Fruit fly (Drosophila melanogaster) whole organism, embryonic: Measurements from ENCODE around the gene CG18269.

Source experiments
- Aef1 ChIP-seq: fragments of 200-800 bp; sonication (Bioruptor generic); IDR thresholded peaks from 3 replicates; pipeline ENCODE4 v1.3.6; 2022; ENCODE audit warnings: missing biosample characterization, missing genetic modification characterization
- CG11085 ChIP-seq: fragments of 200-800 bp; sonication (Bioruptor generic); IDR thresholded peaks from 2 replicates; pipeline ENCODE4 v1.3.6; 2022; ENCODE audit warnings: missing biosample characterization, missing genetic modification characterization
- CG11504 ChIP-seq: fragments of 200-800 bp; sonication (Bioruptor generic); optimal IDR thresholded peaks from 3 replicates; lab custom pipeline; 2019; ENCODE audit warnings: missing biosample characterization, mild to moderate bottlenecking, missing genetic modification characterization, moderate library complexity
- CG13296 ChIP-seq: fragments of 200-800 bp; sonication (Bioruptor generic); optimal IDR thresholded peaks from 3 replicates; lab custom pipeline; 2018; ENCODE audit warnings: missing biosample characterization, mild to moderate bottlenecking, missing genetic modification characterization
- CG14860 ChIP-seq: fragments of 200-800 bp; sonication (Bioruptor generic); IDR thresholded peaks from 3 replicates; pipeline ENCODE4 v1.3.6; 2022; ENCODE audit warnings: missing biosample characterization, missing genetic modification characterization; ENCODE audit not compliant: partially characterized antibody
- CG15601 ChIP-seq: fragments of 200-800 bp; sonication (Bioruptor generic); optimal IDR thresholded peaks from 3 replicates; lab custom pipeline; 2019; ENCODE audit warnings: missing biosample characterization, mild to moderate bottlenecking, missing genetic modification characterization, moderate library complexity
- CG16779 ChIP-seq: fragments of 200-800 bp; sonication (Bioruptor generic); IDR thresholded peaks from 2 replicates; pipeline ENCODE4 v1.3.6; 2022; ENCODE audit warnings: missing biosample characterization, missing genetic modification characterization
- CG17328 ChIP-seq: fragments of 200-800 bp; sonication (Bioruptor generic); IDR thresholded peaks from 2 replicates; pipeline ENCODE4 v1.3.6; 2022; ENCODE audit warnings: missing biosample characterization, missing genetic modification characterization
- CG17912 ChIP-seq: fragments of 200-800 bp; sonication (Bioruptor generic); optimal IDR thresholded peaks from 2 replicates; lab custom pipeline; 2018; ENCODE audit warnings: missing biosample characterization, mild to moderate bottlenecking, missing genetic modification characterization
- CG2199 ChIP-seq: fragments of 200-800 bp; sonication (Bioruptor generic); IDR thresholded peaks from 3 replicates; pipeline ENCODE4 v1.3.6; 2022; ENCODE audit warnings: missing biosample characterization, missing genetic modification characterization
- CG31441 ChIP-seq: fragments of 200-800 bp; sonication (Bioruptor generic); IDR thresholded peaks from 2 replicates; pipeline ENCODE4 v1.3.6; 2022; ENCODE audit warnings: missing biosample characterization, missing genetic modification characterization
- CG32772 ChIP-seq: fragments of 200-800 bp; sonication (Bioruptor generic); IDR thresholded peaks from 2 replicates; pipeline ENCODE4 v1.3.6; 2022; ENCODE audit warnings: missing biosample characterization, missing genetic modification characterization
- CG4820 ChIP-seq: fragments of 200-800 bp; sonication (Bioruptor generic); optimal IDR thresholded peaks from 3 replicates; lab custom pipeline; 2016; ENCODE audit warnings: missing biosample characterization, missing genetic modification characterization
- CG7357 ChIP-seq: fragments of 200-800 bp; sonication (Bioruptor generic); IDR thresholded peaks from 3 replicates; pipeline ENCODE4 v1.3.6; 2022; ENCODE audit warnings: missing biosample characterization, missing genetic modification characterization
- CG7372 ChIP-seq: fragments of 200-800 bp; sonication (Bioruptor generic); IDR thresholded peaks from 2 replicates; pipeline ENCODE4 v1.3.6; 2022; ENCODE audit warnings: missing biosample characterization, missing genetic modification characterization
- CG7786 ChIP-seq: fragments of 200-800 bp; sonication (Bioruptor generic); optimal IDR thresholded peaks from 2 replicates; lab custom pipeline; 2016; ENCODE audit warnings: missing biosample characterization, missing genetic modification characterization
- CG7839 ChIP-seq: fragments of 200-800 bp; sonication (Bioruptor generic); optimal IDR thresholded peaks from 3 replicates; lab custom pipeline; 2018; ENCODE audit warnings: missing biosample characterization, mild to moderate bottlenecking, missing genetic modification characterization, moderate library complexity
- Dek ChIP-seq: fragments of 200-800 bp; sonication (Bioruptor generic); optimal IDR thresholded peaks from 3 replicates; lab custom pipeline; 2019; ENCODE audit warnings: missing biosample characterization, mild to moderate bottlenecking, missing genetic modification characterization, moderate library complexity
- E2f2 ChIP-seq: fragments of 200-800 bp; sonication (Bioruptor generic); IDR thresholded peaks from 2 replicates; pipeline ENCODE4 v1.3.6; 2022; ENCODE audit warnings: missing biosample characterization, missing genetic modification characterization
- Ets65A ChIP-seq: fragments of 200-800 bp; sonication (Bioruptor generic); peaks from one replicate; lab custom pipeline; 2016; ENCODE audit warnings: missing biosample characterization, missing genetic modification characterization
- Fer3 ChIP-seq: fragments of 200-800 bp; sonication (Bioruptor generic); optimal IDR thresholded peaks from 2 replicates; lab custom pipeline; 2018; ENCODE audit warnings: missing biosample characterization, mild to moderate bottlenecking, missing genetic modification characterization, moderate library complexity
- H2.0 ChIP-seq: fragments of 200-800 bp; sonication (Bioruptor generic); IDR thresholded peaks from 2 replicates; pipeline ENCODE4 v1.3.6; 2022; ENCODE audit warnings: missing biosample characterization, missing genetic modification characterization
- HLH3B ChIP-seq: fragments of 200-800 bp; sonication (Bioruptor generic); IDR thresholded peaks from 2 replicates; pipeline ENCODE4 v1.3.6; 2022; ENCODE audit warnings: missing biosample characterization, missing genetic modification characterization
- HLHmδ ChIP-seq: fragments of 200-800 bp; sonication (Bioruptor generic); optimal IDR thresholded peaks from 2 replicates; lab custom pipeline; 2018; ENCODE audit warnings: missing biosample characterization, mild to moderate bottlenecking, missing genetic modification characterization, moderate library complexity
- Hr51 ChIP-seq, 2 experiments: fragments of 200-800 bp; sonication (Bioruptor generic); optimal IDR thresholded peaks; 2 replicates in 1 of 2; 3 replicates in 1 of 2; lab custom pipeline; 2016 to 2018; ENCODE audit warnings: missing biosample characterization in 2 of 2, missing genetic modification characterization in 2 of 2, mild to moderate bottlenecking in 1 of 2, moderate library complexity in 1 of 2
- Jarid2 ChIP-seq: fragments of 200-800 bp; sonication (Bioruptor generic); optimal IDR thresholded peaks from 3 replicates; lab custom pipeline; 2017; ENCODE audit warnings: mild to moderate bottlenecking, missing biosample characterization, missing genetic modification reagents, missing genetic modification characterization
- Kr ChIP-seq: fragments of 200-800 bp; sonication (Bioruptor generic); optimal IDR thresholded peaks from 2 replicates; lab custom pipeline; 2017; ENCODE audit warnings: missing biosample characterization, mild to moderate bottlenecking, missing genetic modification characterization
- Mrtf ChIP-seq: fragments of 200-800 bp; sonication (Bioruptor generic); IDR thresholded peaks from 3 replicates; pipeline ENCODE4 v1.3.6; 2022; ENCODE audit warnings: missing biosample characterization, missing genetic modification characterization
- Nf-YA ChIP-seq: fragments of 200-800 bp; sonication (Bioruptor generic); IDR thresholded peaks from 2 replicates; pipeline ENCODE4 v1.3.6; 2022; ENCODE audit warnings: missing biosample characterization, missing genetic modification characterization
- Oaz ChIP-seq: fragments of 200-800 bp; sonication (Bioruptor generic); IDR thresholded peaks from 2 replicates; pipeline ENCODE4 v1.3.6; 2022; ENCODE audit warnings: missing biosample characterization, missing genetic modification characterization
- Ptx1 ChIP-seq: fragments of 200-800 bp; sonication (Bioruptor generic); IDR thresholded peaks from 2 replicates; pipeline ENCODE4 v1.3.6; 2022; ENCODE audit warnings: missing biosample characterization, missing genetic modification characterization
- Ssrp ChIP-seq: fragments of 200-800 bp; sonication (Bioruptor generic); optimal IDR thresholded peaks from 2 replicates; lab custom pipeline; 2018; ENCODE audit warnings: missing biosample characterization, mild to moderate bottlenecking, missing genetic modification characterization, moderate library complexity
- ash1 ChIP-seq: fragments of 200-800 bp; sonication (Bioruptor generic); optimal IDR thresholded peaks from 2 replicates; lab custom pipeline; 2018; ENCODE audit warnings: missing biosample characterization, mild to moderate bottlenecking, missing genetic modification characterization
- da ChIP-seq: fragments of 200-800 bp; sonication (Bioruptor generic); optimal IDR thresholded peaks from 2 replicates; lab custom pipeline; 2016; ENCODE audit warnings: missing biosample characterization, missing genetic modification characterization
- disco-r ChIP-seq: fragments of 200-800 bp; sonication (Bioruptor generic); optimal IDR thresholded peaks from 2 replicates; lab custom pipeline; 2016; ENCODE audit warnings: missing biosample characterization, missing genetic modification characterization
- emc ChIP-seq: fragments of 200-800 bp; sonication (Bioruptor generic); optimal IDR thresholded peaks from 2 replicates; lab custom pipeline; 2016; ENCODE audit warnings: missing biosample characterization, missing genetic modification characterization
- eve ChIP-seq, 2 experiments: fragments of >200 bp; optimal IDR thresholded peaks; 2 replicates each; lab custom pipeline; 2017; ENCODE audit warnings: missing biosample characterization in 2 of 2, missing genetic modification characterization in 2 of 2
- gcm ChIP-seq: fragments of 200-800 bp; sonication (Bioruptor generic); optimal IDR thresholded peaks from 2 replicates; lab custom pipeline; 2019; ENCODE audit warnings: missing biosample characterization, mild to moderate bottlenecking, missing genetic modification characterization, moderate library complexity
- gcm2 ChIP-seq: fragments of 200-800 bp; sonication (Bioruptor generic); optimal IDR thresholded peaks from 2 replicates; lab custom pipeline; 2016; ENCODE audit warnings: missing biosample characterization, missing genetic modification characterization
- hkb ChIP-seq, 2 experiments: fragments of 200-800 bp in 1 of 2; fragments of >200 bp in 1 of 2; sonication (Bioruptor generic) in 1 of 2; IDR thresholded peaks in 1 of 2; optimal IDR thresholded peaks in 1 of 2; 2 replicates each; pipeline versions ENCODE4 v1.3.6 to Lab custom; 2017 to 2022; ENCODE audit warnings: missing biosample characterization in 1 of 2, missing genetic modification characterization in 1 of 2
- kay ChIP-seq: fragments of 200-800 bp; sonication (Bioruptor generic); optimal IDR thresholded peaks from 2 replicates; lab custom pipeline; 2016; ENCODE audit warnings: missing biosample characterization, missing genetic modification characterization
- knrl ChIP-seq: fragments of 200-800 bp; sonication (Bioruptor generic); IDR thresholded peaks from 3 replicates; pipeline ENCODE4 v1.3.6; 2022; ENCODE audit warnings: missing biosample characterization, missing genetic modification characterization; ENCODE audit not compliant: partially characterized antibody
- nerfin-2 ChIP-seq: fragments of 200-800 bp; sonication (Bioruptor generic); IDR thresholded peaks from 2 replicates; pipeline ENCODE4 v1.3.6; 2022; ENCODE audit warnings: missing biosample characterization, missing genetic modification characterization; ENCODE audit not compliant: partially characterized antibody
- odd ChIP-seq: fragments of 200-800 bp; sonication (Bioruptor generic); optimal IDR thresholded peaks from 2 replicates; lab custom pipeline; 2017; ENCODE audit warnings: missing biosample characterization, mild to moderate bottlenecking, missing genetic modification characterization
- phol ChIP-seq: fragments of 200-800 bp; sonication (Bioruptor generic); optimal IDR thresholded peaks from 3 replicates; lab custom pipeline; 2018; ENCODE audit warnings: missing biosample characterization, mild to moderate bottlenecking, missing genetic modification characterization, moderate library complexity
- pros ChIP-seq: fragments of 200-800 bp; sonication (Bioruptor generic); optimal IDR thresholded peaks from 3 replicates; lab custom pipeline; 2019; ENCODE audit warnings: missing biosample characterization, mild to moderate bottlenecking, missing genetic modification characterization, moderate library complexity
- pum ChIP-seq: fragments of 200-800 bp; sonication (Bioruptor generic); optimal IDR thresholded peaks from 2 replicates; lab custom pipeline; 2016; ENCODE audit warnings: missing biosample characterization, missing genetic modification characterization
- ro ChIP-seq: fragments of 200-800 bp; sonication (Bioruptor generic); IDR thresholded peaks from 2 replicates; pipeline ENCODE4 v1.3.6; 2022; ENCODE audit warnings: missing biosample characterization, missing genetic modification characterization
- row ChIP-seq: fragments of 200-800 bp; sonication (Bioruptor generic); IDR thresholded peaks from 3 replicates; pipeline ENCODE4 v1.3.6; 2022; ENCODE audit warnings: missing biosample characterization, missing genetic modification characterization
- stwl ChIP-seq: fragments of 200-800 bp; sonication (Bioruptor generic); optimal IDR thresholded peaks from 3 replicates; lab custom pipeline; 2018; ENCODE audit warnings: missing biosample characterization, mild to moderate bottlenecking, missing genetic modification characterization, moderate library complexity
- ttk ChIP-seq: fragments of 200-800 bp; sonication (Bioruptor generic); IDR thresholded peaks from 2 replicates; pipeline ENCODE4 v2.1.2; 2022; ENCODE audit warnings: missing biosample characterization, missing genetic modification characterization
- unc-4 ChIP-seq: fragments of 200-800 bp; sonication (Bioruptor generic); IDR thresholded peaks from 2 replicates; pipeline ENCODE4 v1.3.6; 2022; ENCODE audit warnings: missing biosample characterization, missing genetic modification characterization; ENCODE audit not compliant: partially characterized antibody

CG18269 gene

DNA sequence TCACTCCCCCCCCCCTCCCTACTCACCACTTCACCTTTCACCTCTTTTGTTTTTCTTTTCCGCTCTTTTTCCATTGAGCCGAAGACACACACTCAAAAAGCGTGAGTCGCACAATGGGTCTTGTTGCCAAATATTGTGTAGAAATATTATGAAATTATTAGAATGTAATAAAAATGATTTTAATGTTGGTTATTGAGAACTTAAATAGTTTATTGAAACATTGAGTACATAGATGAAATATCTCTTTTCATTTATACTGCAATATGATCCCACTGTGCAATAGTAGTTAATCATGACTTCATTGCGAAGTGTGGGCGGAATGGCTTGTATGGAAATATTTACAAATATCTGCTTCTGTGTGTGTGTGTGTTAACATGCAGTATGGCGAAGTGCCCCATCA lies 15.5 kb downstream of the CG18269 start (continued):
- no peak; the same call in 1 of the 2 replicates for TF ChIP-seq E2f2
- TF ChIP-seq emc (GFP tag; lab: Kevin White, UChicago), result no peak
- peak; percentile 19 for TF ChIP-seq CG7839 (tag; lab: Kevin White, UChicago)
- TF ChIP-seq unc-4, result no peak
- TF ChIP-seq knrl (GFP tag; lab: Robert Waterston, UW), result no peak
- no peak for TF ChIP-seq CG14860 (GFP tag; lab: Robert Waterston, UW)
- TF ChIP-seq CG11504 (tag; lab: Kevin White, UChicago), result peak; percentile 37
- TF ChIP-seq gcm (GFP tag; lab: Kevin White, UChicago), result no peak
- TF ChIP-seq Oaz (GFP tag; lab: Robert Waterston, UW), result no peak
- 0 out of 3 replicates have a peak, but pooled peaks have one; percentile 18 for TF ChIP-seq Aef1 (GFP tag; lab: Robert Waterston, UW)
- no peak for TF ChIP-seq pum (GFP tag; lab: Kevin White, UChicago)
- TF ChIP-seq Jarid2, result no peak
- TF ChIP-seq da, result no peak
- TF ChIP-seq CG32772 (GFP tag; lab: Robert Waterston, UW), result 0 out of 2 replicates have a peak, but pooled peaks have one; percentile 24
- TF ChIP-seq Ssrp (tag; lab: Kevin White, UChicago), result no peak
- no peak for TF ChIP-seq CG7357 (GFP tag; lab: Robert Waterston, UW)
- peak; percentile 44; the same call in 1 of the 2 replicates for TF ChIP-seq ttk
- no peak for TF ChIP-seq Nf-YA
- no peak for TF ChIP-seq kay
- no peak for TF ChIP-seq ro
- no peak for TF ChIP-seq eve (GFP tag; optimal IDR thresholded peaks at IDR 0.05; lab: Kevin White, UChicago)
- no peak for TF ChIP-seq Kr (GFP tag; lab: Kevin White, UChicago)
- TF ChIP-seq Ptx1 (GFP tag; lab: Robert Waterston, UW), result peak; percentile 59; the same call in 1 of the 2 replicates
- TF ChIP-seq ash1, result no peak
- TF ChIP-seq CG11085 (GFP tag; lab: Robert Waterston, UW), result no peak
- TF ChIP-seq Dek (tag; lab: Kevin White, UChicago), result no peak
- TF ChIP-seq CG7372 (GFP tag; lab: Robert Waterston, UW), result no peak
- no peak for TF ChIP-seq HLHmδ (GFP tag; lab: Kevin White, UChicago)
- no peak for TF ChIP-seq gcm2
- TF ChIP-seq stwl (tag; lab: Kevin White, UChicago), result no peak
- no peak for TF ChIP-seq CG7786 (GFP tag; lab: Kevin White, UChicago)
- TF ChIP-seq Hr51 (GFP tag; optimal IDR thresholded peaks at IDR 0.05; lab: Kevin White, UChicago), result peak in 1 of 2 experiments; percentile 12
- TF ChIP-seq H2.0 (GFP tag; lab: Robert Waterston, UW), result no peak
- TF ChIP-seq Ets65A (GFP tag; lab: Kevin White, UChicago), result peak; percentile 12
- no peak for TF ChIP-seq CG15601 (tag; lab: Kevin White, UChicago)
- TF ChIP-seq phol (tag; lab: Kevin White, UChicago), result peak; percentile 4
- TF ChIP-seq CG16779, result no peak
- no peak for TF ChIP-seq CG17912
- TF ChIP-seq HLH3B (GFP tag; lab: Robert Waterston, UW), result 0 out of 2 replicates have a peak, but pooled peaks have one; percentile 12

DNA sequence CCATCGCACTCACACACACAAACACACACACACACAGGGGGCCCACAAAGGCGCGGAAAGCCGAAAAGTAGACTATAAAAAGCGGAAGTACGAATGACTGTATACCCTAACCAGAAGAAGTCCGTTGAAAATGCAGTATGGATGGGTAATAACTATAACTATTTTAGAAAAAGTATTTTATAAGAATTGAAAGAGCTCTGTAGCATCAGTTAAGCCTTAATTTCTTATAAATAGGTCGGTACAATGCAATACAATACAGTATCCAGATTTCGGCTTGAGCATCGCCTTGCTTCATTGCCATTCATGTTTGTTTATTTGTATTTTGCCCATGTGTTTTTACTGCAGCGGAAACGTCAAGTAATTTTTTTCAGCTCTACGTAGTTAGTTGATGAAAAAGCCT lies 17.9 kb downstream of the CG18269 start:
- TF ChIP-seq CG17328 (GFP tag; lab: Robert Waterston, UW) (peak; percentile 43; the same call in 1 of the 2 replicates), CG2199 (GFP tag; lab: Robert Waterston, UW) (no peak), odd (no peak), CG4820 (GFP tag; lab: Kevin White, UChicago) (no peak), disco-r (no peak), nerfin-2 (GFP tag; lab: Robert Waterston, UW) (no peak), hkb (optimal IDR thresholded peaks at IDR 0.05; lab: Kevin White, UChicago) (no peak), hkb (GFP tag; IDR thresholded peaks at IDR 0.05; lab: Robert Waterston, UW) (peak; percentile 47; the same call in 1 of the 2 replicates), E2f2 (peak; percentile 18; the same call in 1 of the 2 replicates), knrl (GFP tag; lab: Robert Waterston, UW) (no peak), Mrtf (GFP tag; lab: Robert Waterston, UW) (no peak), CG7839 (tag; lab: Kevin White, UChicago) (peak; percentile 58), CG13296 (peak; percentile 22), CG31441 (GFP tag; lab: Robert Waterston, UW) (no peak), pros (GFP tag; lab: Kevin White, UChicago) (no peak), Fer3 (tag; lab: Kevin White, UChicago) (peak; percentile 23), row (GFP tag; lab: Robert Waterston, UW) (peak; percentile 69)
